Worm (Caenorhabditis elegans) whole organism, L2 larva: ENCODE data around the gene cup-5.

Experiments
- lsy-2 ChIP-seq, 2 experiments: fragments of 150-350 bp in 1 of 2; sonication (generic microtip) in 1 of 2; optimal IDR thresholded peaks; 2 replicates each; lab custom pipeline; 2014 to 2017; ENCODE audit warnings: missing biosample characterization in 2 of 2, missing genetic modification characterization in 2 of 2
- nhr-12 ChIP-seq: fragments of 150-350 bp; optimal IDR thresholded peaks from 2 replicates; lab custom pipeline; 2014; ENCODE audit warnings: missing biosample characterization, missing genetic modification characterization
- nhr-25 ChIP-seq: fragments of 150-350 bp; sonication (generic microtip); optimal IDR thresholded peaks from 3 replicates; lab custom pipeline; 2014; ENCODE audit warnings: missing biosample characterization, missing genetic modification characterization
- snpc-4 ChIP-seq: fragments of 150-350 bp; optimal IDR thresholded peaks from 2 replicates; lab custom pipeline; 2014; ENCODE audit warnings: missing biosample characterization, missing genetic modification characterization
- unc-62 ChIP-seq: fragments of 150-350 bp; optimal IDR thresholded peaks from 2 replicates; lab custom pipeline; 2014; ENCODE audit warnings: missing biosample characterization, missing genetic modification reagents, missing genetic modification characterization
- zag-1 ChIP-seq: fragments of 150-350 bp; optimal IDR thresholded peaks from 2 replicates; lab custom pipeline; 2014; ENCODE audit warnings: missing biosample characterization, missing genetic modification characterization
- ztf-11 ChIP-seq: sonication (generic microtip); optimal IDR thresholded peaks from 2 replicates; lab custom pipeline; 2017; ENCODE audit warnings: missing biosample characterization, missing genetic modification characterization

DNA sequence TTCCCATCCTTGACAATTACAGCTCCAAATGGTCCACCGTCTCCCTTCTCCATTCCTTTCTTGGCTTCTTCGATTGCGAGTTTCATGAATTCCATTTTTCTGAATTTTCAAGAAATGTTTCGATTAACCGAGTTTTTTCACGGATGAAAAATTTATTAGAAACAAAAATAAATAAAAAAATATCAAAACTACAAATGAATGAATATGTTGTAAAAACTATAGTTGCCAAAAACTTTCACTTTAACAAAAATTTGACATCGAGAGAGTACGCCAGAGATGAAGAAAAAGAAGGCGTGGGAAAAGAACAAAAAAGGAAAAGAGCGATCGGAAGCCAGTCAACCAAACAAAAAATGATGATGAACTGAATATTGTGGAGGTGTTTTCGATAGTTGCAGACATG, 1.1 kb upstream of the cup-5 start, which contains the start of gene R13A5.10:
- no peak for TF ChIP-seq zag-1 (tag; lab: Kevin White, UChicago)
- TF ChIP-seq lsy-2 (tag; optimal IDR thresholded peaks at IDR 0.05; lab: Kevin White, UChicago) = no peak
- TF ChIP-seq nhr-25 (tag; lab: Kevin White, UChicago) = no peak
- TF ChIP-seq snpc-4 (tag; lab: Kevin White, UChicago) = no peak
- TF ChIP-seq unc-62 (GFP tag; lab: Kevin White, UChicago) = no peak
- TF ChIP-seq nhr-12 (tag; lab: Kevin White, UChicago) = no peak
- no peak for TF ChIP-seq ztf-11 (tag; lab: Kevin White, UChicago)
